Worm (Caenorhabditis elegans): ENCODE data around the gene usp-33.

DNA sequence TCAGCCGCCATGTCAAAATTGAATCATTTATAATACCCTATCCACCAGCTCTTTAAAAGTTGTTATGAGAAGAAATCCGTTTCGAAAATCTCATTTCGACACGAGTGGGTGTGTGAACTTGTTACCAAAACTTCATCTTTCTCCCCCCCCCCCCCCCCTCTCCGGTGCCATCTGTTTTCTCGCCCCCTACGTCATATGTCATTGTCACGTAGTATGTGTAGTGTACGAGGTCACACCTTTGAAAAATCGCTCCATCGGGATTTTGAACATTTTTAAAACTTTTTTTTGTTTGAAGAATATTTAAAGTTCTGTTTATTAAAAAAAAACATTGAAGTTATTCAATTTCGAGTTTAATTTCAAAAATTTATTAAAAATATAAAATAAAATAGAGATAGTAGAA, 36.6 kb downstream of the usp-33 start:
- TF ChIP-seq lsy-2 (tag; optimal IDR thresholded peaks at IDR 0.05) (no peak), ces-1 (GFP tag; optimal IDR thresholded peaks at IDR 0.05) (no peak), fos-1 (tag; optimal IDR thresholded peaks at IDR 0.05) (no peak), mep-1 (tag; optimal IDR thresholded peaks at IDR 0.05) (no peak), nhr-76 (tag; optimal IDR thresholded peaks at IDR 0.05) (no peak)
